Worm (Caenorhabditis elegans): ENCODE data around the gene nhr-40.

DNA sequence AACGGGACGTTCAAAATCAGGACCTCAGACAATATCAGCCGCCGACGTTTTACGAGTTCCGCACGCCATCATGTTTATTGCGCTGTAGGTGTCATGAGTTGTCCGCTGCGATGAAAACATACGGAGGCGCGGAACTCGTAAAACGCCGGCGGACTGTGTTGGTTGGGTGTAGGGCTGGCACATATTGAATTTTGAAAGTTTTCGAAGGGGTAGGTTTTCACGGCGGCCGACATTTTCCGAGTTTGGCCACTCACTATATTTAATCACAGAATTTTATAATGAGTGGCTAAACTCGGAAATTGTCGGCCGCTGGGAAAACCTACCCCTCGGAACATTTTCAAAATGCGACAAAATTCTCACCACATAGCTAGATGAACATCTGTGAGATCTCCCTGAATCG, 32.4 kb downstream of the nhr-40 start:
- TF ChIP-seq fos-1 (tag; optimal IDR thresholded peaks at IDR 0.05) (no peak), ceh-8 (GFP tag; optimal IDR thresholded peaks at IDR 0.05) (no peak), nhr-76 (tag; optimal IDR thresholded peaks at IDR 0.05) (no peak), unc-62 (GFP tag; optimal IDR thresholded peaks at IDR 0.05) (no peak), nhr-90 (tag; optimal IDR thresholded peaks at IDR 0.05; ENCODE audit: poor library complexity) (no peak), aly-2 (tag; optimal IDR thresholded peaks at IDR 0.05) (no peak), ama-1 (optimal IDR thresholded peaks at IDR 0.05) (no peak), lsy-2 (tag; optimal IDR thresholded peaks at IDR 0.05) (no peak), lin-15B (tag; optimal IDR thresholded peaks at IDR 0.05) (no peak), fkh-8 (tag; optimal IDR thresholded peaks at IDR 0.05) (no peak), mab-9 (GFP tag; IDR thresholded peaks at IDR 0.05) (no peak), lir-3 (tag; optimal IDR thresholded peaks at IDR 0.05; ENCODE audit: poor library complexity) (no peak)

Data from whole organism, L1 larva.